Worm (Caenorhabditis elegans): ENCODE results near the gene glb-1.

ce11 chrIII:8886309-8886708 lies 36.8 kb downstream of the glb-1 start:
- TF ChIP-seq pha-4 (tag; optimal IDR thresholded peaks at IDR 0.05), result no peak
- TF ChIP-seq unc-55 (GFP tag; optimal IDR thresholded peaks at IDR 0.05), result no peak
- TF ChIP-seq ceh-9 (tag; optimal IDR thresholded peaks at IDR 0.05), result no peak
- no peak for TF ChIP-seq unc-86 (tag; optimal IDR thresholded peaks at IDR 0.05)
- peak; percentile 8 for TF ChIP-seq ceh-2 (tag; optimal IDR thresholded peaks at IDR 0.05)

Measured in whole organism, late embryonic.